Worm (Caenorhabditis elegans) whole organism, L1 larva: ENCODE results near the gene ZC487.1.

Experiments
- aly-2 ChIP-seq: fragments of 150-350 bp; optimal IDR thresholded peaks from 2 replicates; lab custom pipeline; 2014; ENCODE audit warnings: missing biosample characterization, missing genetic modification characterization
- ces-1 ChIP-seq: fragments of 150-350 bp; optimal IDR thresholded peaks from 2 replicates; lab custom pipeline; 2014; ENCODE audit warnings: missing biosample characterization, missing genetic modification reagents, missing genetic modification characterization
- dpl-1 ChIP-seq, 3 experiments: fragments of 150-350 bp in 2 of 3; sonication (generic microtip) in 1 of 3; optimal IDR thresholded peaks; 2 replicates each; lab custom pipeline; 2014 to 2017; ENCODE audit warnings: missing biosample characterization in 3 of 3, missing genetic modification characterization in 3 of 3, missing genetic modification reagents in 3 of 3
- lin-39 ChIP-seq: fragments of 150-350 bp; optimal IDR thresholded peaks from 2 replicates; lab custom pipeline; 2014; ENCODE audit warnings: missing biosample characterization, missing genetic modification reagents, missing genetic modification characterization
- nhr-77 ChIP-seq: fragments of 150-350 bp; optimal IDR thresholded peaks from 2 replicates; lab custom pipeline; 2014; ENCODE audit warnings: missing biosample characterization, missing genetic modification characterization
- nhr-85 ChIP-seq: sonication (generic microtip); peaks from one replicate; lab custom pipeline; 2016; ENCODE audit warnings: missing genetic modification characterization, inconsistent platforms, missing compliant biosample characterization
- pqm-1 ChIP-seq: sonication (generic microtip); optimal IDR thresholded peaks from 3 replicates; lab custom pipeline; 2017; ENCODE audit warnings: missing biosample characterization, missing genetic modification characterization
- skn-1 ChIP-seq: fragments of 150-350 bp; optimal IDR thresholded peaks from 2 replicates; lab custom pipeline; 2014; ENCODE audit warnings: missing biosample characterization, missing genetic modification characterization
- snpc-4 ChIP-seq: fragments of 150-350 bp; optimal IDR thresholded peaks from 2 replicates; lab custom pipeline; 2014; ENCODE audit warnings: missing biosample characterization, missing genetic modification characterization
- unc-86 ChIP-seq: sonication (generic microtip); optimal IDR thresholded peaks from 2 replicates; lab custom pipeline; 2016; ENCODE audit warnings: missing genetic modification characterization, missing compliant biosample characterization

- TF ChIP-seq skn-1 (tag; lab: Kevin White, UChicago) (no peak), aly-2 (tag; lab: Kevin White, UChicago) (no peak), unc-86 (no peak), dpl-1 (GFP tag; optimal IDR thresholded peaks at IDR 0.05; lab: Kevin White, UChicago) (no peak), pqm-1 (tag; lab: Kevin White, UChicago) (no peak), ces-1 (no peak), lin-39 (no peak), nhr-77 (no peak), snpc-4 (no peak), nhr-85 (tag; lab: Kevin White, UChicago) (no peak)
Measured at ce11 chrV:6684541-6684940, 42.8 kb upstream of the ZC487.1 start.
